Worm (Caenorhabditis elegans) whole organism, L2 larva: ENCODE results near the gene hosl-1.

Source experiments
- ZK546.5 ChIP-seq: sonication (generic microtip); optimal IDR thresholded peaks from 2 replicates; lab custom pipeline; 2017; ENCODE audit warnings: missing biosample characterization, missing genetic modification characterization
- ceh-82 ChIP-seq: fragments of 150-350 bp; optimal IDR thresholded peaks from 2 replicates; lab custom pipeline; 2014; ENCODE audit warnings: missing biosample characterization, missing genetic modification characterization
- gmeb-1 ChIP-seq: fragments of 150-350 bp; optimal IDR thresholded peaks from 2 replicates; lab custom pipeline; 2014; ENCODE audit warnings: missing biosample characterization, missing genetic modification characterization
- lin-11 ChIP-seq: fragments of 150-350 bp; sonication (generic microtip); optimal IDR thresholded peaks from 2 replicates; lab custom pipeline; 2014; ENCODE audit warnings: missing biosample characterization, missing genetic modification characterization, inconsistent platforms, mixed read lengths
- lin-13 ChIP-seq: fragments of 150-350 bp; optimal IDR thresholded peaks from 2 replicates; lab custom pipeline; 2014; ENCODE audit warnings: missing biosample characterization, missing genetic modification reagents, missing genetic modification characterization
- nhr-12 ChIP-seq: fragments of 150-350 bp; optimal IDR thresholded peaks from 2 replicates; lab custom pipeline; 2014; ENCODE audit warnings: missing biosample characterization, missing genetic modification characterization
- nhr-129 ChIP-seq: fragments of 150-350 bp; optimal IDR thresholded peaks from 2 replicates; lab custom pipeline; 2014; ENCODE audit warnings: missing biosample characterization, missing genetic modification characterization
- nhr-6 ChIP-seq: fragments of 150-350 bp; optimal IDR thresholded peaks from 2 replicates; lab custom pipeline; 2014; ENCODE audit warnings: missing biosample characterization, missing genetic modification characterization
- ztf-11 ChIP-seq: sonication (generic microtip); optimal IDR thresholded peaks from 2 replicates; lab custom pipeline; 2017; ENCODE audit warnings: missing biosample characterization, missing genetic modification characterization

DNA sequence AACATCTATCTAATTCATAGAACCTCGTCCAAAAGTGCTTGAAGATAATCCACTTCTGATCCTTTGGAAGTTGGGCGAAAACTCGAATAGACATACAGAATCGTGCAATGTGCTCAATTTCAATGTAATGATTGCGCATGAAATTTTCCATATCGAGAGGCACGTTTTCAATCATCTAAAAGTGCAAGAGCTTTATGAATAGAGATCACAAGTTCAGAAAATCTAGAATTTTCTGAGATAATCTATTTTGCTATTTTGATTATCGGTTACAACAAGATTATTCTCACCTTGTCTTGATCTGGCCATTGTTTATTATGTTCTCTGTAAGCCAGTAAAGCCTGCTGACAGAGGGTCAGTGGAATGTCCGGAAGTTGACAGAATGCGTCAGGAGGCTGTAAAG is 20.7 kb downstream of the hosl-1 start:
- TF ChIP-seq nhr-12 (no peak), ztf-11 (tag; lab: Kevin White, UChicago) (no peak), ceh-82 (tag; lab: Kevin White, UChicago) (no peak), nhr-6 (tag; lab: Kevin White, UChicago) (no peak), lin-13 (no peak), gmeb-1 (tag; lab: Kevin White, UChicago) (no peak), nhr-129 (tag; lab: Kevin White, UChicago) (no peak), lin-11 (no peak), ZK546.5 (tag; lab: Kevin White, UChicago) (no peak)
